Fruit fly (Drosophila melanogaster): ENCODE measurements around the gene CG41562.
"Not testable (repeated sequence)": the region's sequence is repeated elsewhere in the genome, so short reads cannot be mapped to it uniquely, and the experiment has no call there.

dm6 chrX:22241272-22241671, 10.1 kb upstream of the CG41562 start, which contains the start of gene CG46521:
- not testable (repeated sequence) for TF ChIP-seq CG1602 (GFP tag; optimal IDR thresholded peaks at IDR 0.05); CG8290 (GFP tag; optimal IDR thresholded peaks at IDR 0.05); CG8290 (tag; optimal IDR thresholded peaks at IDR 0.05)

Data from whole organism, embryonic.